Worm (Caenorhabditis elegans) whole organism, early embryonic: Measurements from ENCODE around the gene Y43B11AR.1.

Experiments
- B0310.2 ChIP-seq: sonication (generic microtip); optimal IDR thresholded peaks from 2 replicates; lab custom pipeline; 2016; ENCODE audit warnings: mild to moderate bottlenecking, missing genetic modification characterization, missing compliant biosample characterization
- F13C5.2 ChIP-seq: sonication (generic microtip); optimal IDR thresholded peaks from 2 replicates; lab custom pipeline; 2017; ENCODE audit warnings: mild to moderate bottlenecking, missing genetic modification characterization, inconsistent platforms, missing compliant biosample characterization
- aly-1 ChIP-seq: sonication (generic microtip); optimal IDR thresholded peaks from 2 replicates; lab custom pipeline; 2016; ENCODE audit warnings: missing genetic modification characterization, missing compliant biosample characterization
- ama-1 ChIP-seq: fragments of 150-350 bp; optimal IDR thresholded peaks from 2 replicates; lab custom pipeline; 2014
- ceh-13 ChIP-seq: fragments of 200-800 bp; sonication (Bioruptor generic); optimal IDR thresholded peaks from 2 replicates; lab custom pipeline; 2018; ENCODE audit warnings: mild to moderate bottlenecking, missing genetic modification characterization, missing compliant biosample characterization
- ceh-36 ChIP-seq: sonication (generic microtip); optimal IDR thresholded peaks from 2 replicates; lab custom pipeline; 2016; ENCODE audit warnings: missing genetic modification characterization, inconsistent platforms, missing compliant biosample characterization
- ets-7 ChIP-seq: sonication (generic microtip); optimal IDR thresholded peaks from 2 replicates; lab custom pipeline; 2016; ENCODE audit warnings: missing genotype, missing genetic modification characterization, missing compliant biosample characterization
- flt-1 ChIP-seq: fragments of 200-800 bp; sonication (Bioruptor generic); IDR thresholded peaks from 2 replicates; pipeline ENCODE4 v1.3.6; 2022; ENCODE audit warnings: missing genetic modification characterization, missing compliant biosample characterization
- hmbx-1 ChIP-seq: sonication (generic microtip); optimal IDR thresholded peaks from 2 replicates; lab custom pipeline; 2016; ENCODE audit warnings: mild to moderate bottlenecking, missing genetic modification characterization, missing compliant biosample characterization
- hmg-4 ChIP-seq: fragments of 200-800 bp; sonication (Bioruptor generic); optimal IDR thresholded peaks from 2 replicates; lab custom pipeline; 2018; ENCODE audit warnings: mild to moderate bottlenecking, missing genetic modification characterization, missing compliant biosample characterization
- hnd-1 ChIP-seq: sonication (generic microtip); optimal IDR thresholded peaks from 2 replicates; lab custom pipeline; 2016; ENCODE audit warnings: missing genetic modification characterization, missing compliant biosample characterization
- pes-1 ChIP-seq: fragments of 200-800 bp; sonication (Bioruptor generic); IDR thresholded peaks from 2 replicates; pipeline ENCODE4 v1.3.6; 2022; ENCODE audit warnings: missing genetic modification reagents, missing genetic modification characterization, missing compliant biosample characterization
- scrt-1 ChIP-seq: fragments of 200-800 bp; sonication (Bioruptor generic); IDR thresholded peaks from 2 replicates; pipeline ENCODE4 v1.3.6; 2022; ENCODE audit warnings: missing genetic modification characterization, missing compliant biosample characterization
- sea-1 ChIP-seq: fragments of 200-800 bp; sonication (Bioruptor generic); conservative IDR thresholded peaks from 2 replicates; pipeline ENCODE4 v1.3.6; 2022; ENCODE audit warnings: missing genetic modification characterization, missing compliant biosample characterization
- tbx-11 ChIP-seq: fragments of 200-800 bp; sonication (Bioruptor generic); IDR thresholded peaks from 2 replicates; pipeline ENCODE4 v1.3.6; 2022; ENCODE audit warnings: missing genetic modification characterization, missing compliant biosample characterization
- tbx-37 ChIP-seq: fragments of 200-800 bp; sonication (Bioruptor generic); conservative IDR thresholded peaks from 2 replicates; pipeline ENCODE4 v1.3.6; 2022; ENCODE audit warnings: missing genetic modification reagents, missing genetic modification characterization, missing compliant biosample characterization
- tra-4 ChIP-seq: sonication (generic microtip); optimal IDR thresholded peaks from 2 replicates; lab custom pipeline; 2017; ENCODE audit warnings: missing genetic modification characterization, missing compliant biosample characterization

Y43B11AR.1 gene

DNA sequence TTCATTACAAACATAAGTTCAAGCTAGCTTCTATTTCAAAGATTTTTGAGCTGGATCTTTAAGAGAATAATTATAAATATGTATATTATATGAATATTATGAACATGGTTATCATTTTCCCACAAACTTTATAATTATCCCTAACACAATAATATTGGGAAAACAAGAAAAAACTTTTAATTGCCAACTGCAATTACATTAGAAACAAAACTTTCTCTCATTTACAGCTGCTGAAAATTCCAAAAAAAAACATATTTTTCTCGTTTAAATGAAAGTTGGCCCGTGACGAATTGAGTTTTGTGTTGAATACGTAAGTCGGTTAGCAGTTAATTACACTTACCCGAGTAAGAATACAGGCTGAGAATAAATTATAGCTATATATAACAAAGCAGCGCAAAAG lies 18.6 kb upstream of the Y43B11AR.1 start:
- TF ChIP-seq tra-4 (tag; lab: Kevin White, UChicago), result no peak
- no peak for TF ChIP-seq hmg-4 (GFP tag; lab: Kevin White, UChicago)

DNA sequence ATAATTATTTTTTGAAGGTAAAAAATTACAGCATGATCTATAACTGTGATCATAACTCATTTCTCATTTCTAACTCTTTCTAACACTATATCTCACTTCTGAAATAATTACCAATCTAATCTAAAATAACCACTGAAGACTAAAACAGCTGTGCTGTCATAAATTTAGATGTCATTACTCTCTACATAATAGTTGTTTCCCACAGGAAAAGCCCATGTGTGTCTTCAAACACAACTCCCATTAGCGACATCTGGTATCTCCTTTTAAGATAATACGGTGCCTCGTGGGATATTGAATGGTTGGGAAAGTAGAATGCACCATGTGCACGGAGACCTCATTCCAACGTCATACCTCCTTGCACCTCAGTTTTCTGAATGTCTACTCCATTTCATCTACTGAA lies 16.3 kb upstream of the Y43B11AR.1 start, which contains the start of gene Y43B11AL.1:
Y43B11AL.1 (plus strand) TSS at position 301 of the 400 bp plus-strand sequence.
- TF ChIP-seq ama-1 (no peak), hmbx-1 (tag; lab: Kevin White, UChicago) (no peak), flt-1 (no peak)

DNA sequence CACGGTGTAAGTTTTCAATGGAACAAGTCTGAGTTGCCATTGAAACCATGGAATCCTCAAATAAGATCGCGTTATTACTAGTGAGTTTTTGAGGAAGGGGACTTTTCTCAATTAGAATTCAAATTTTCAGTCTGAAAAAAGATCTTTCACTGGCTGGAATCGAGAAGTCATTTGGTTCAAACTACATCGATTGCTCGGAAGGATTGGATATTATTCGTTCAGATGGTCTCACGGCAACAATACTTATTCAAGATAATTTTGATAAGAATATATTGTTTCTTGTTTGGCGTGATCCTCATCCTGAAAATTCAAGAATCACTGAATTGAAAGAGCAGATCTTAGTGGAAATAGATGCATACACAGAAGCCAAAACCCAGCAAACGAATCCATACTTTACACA lies 13.9 kb upstream of the Y43B11AR.1 start:
- TF ChIP-seq ceh-36, result no peak
- TF ChIP-seq F13C5.2 (tag; lab: Kevin White, UChicago), result no peak
- no peak for TF ChIP-seq hnd-1 (tag; lab: Kevin White, UChicago)
- no peak for TF ChIP-seq ama-1
- TF ChIP-seq pes-1, result no peak
- TF ChIP-seq tbx-37 (GFP tag; lab: Robert Waterston, UW), result no peak
- no peak for TF ChIP-seq aly-1 (tag; lab: Kevin White, UChicago)
- TF ChIP-seq tra-4 (tag; lab: Kevin White, UChicago), result no peak
- no peak for TF ChIP-seq tbx-11
- TF ChIP-seq sea-1 (GFP tag; lab: Robert Waterston, UW), result no peak
- TF ChIP-seq scrt-1 (GFP tag; lab: Robert Waterston, UW), result no peak
- no peak for TF ChIP-seq ceh-13 (GFP tag; lab: Kevin White, UChicago)
- TF ChIP-seq hmbx-1 (tag; lab: Kevin White, UChicago), result no peak
- TF ChIP-seq hmg-4 (GFP tag; lab: Kevin White, UChicago), result no peak
- no peak for TF ChIP-seq flt-1

DNA sequence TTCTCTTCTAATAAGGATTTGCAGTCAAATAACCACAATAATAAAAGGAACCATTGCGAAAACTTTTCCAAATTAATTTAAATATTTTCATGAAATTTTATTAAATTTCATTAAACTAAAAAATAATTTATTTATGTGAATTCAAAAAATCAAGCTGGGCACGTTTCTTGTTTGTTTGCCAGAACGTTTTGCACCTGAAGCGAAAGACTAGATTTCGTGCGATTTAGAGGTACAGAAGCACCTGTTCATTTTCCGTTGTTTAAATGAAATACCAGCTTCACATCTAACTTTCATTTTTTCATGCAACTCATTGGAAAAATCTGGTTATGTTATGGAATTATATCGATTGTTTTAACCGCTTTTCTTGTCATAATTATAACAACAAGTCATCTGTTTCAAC lies 9.2 kb upstream of the Y43B11AR.1 start, which contains the start of gene srg-48:
srg-48 (plus strand) TSS at position 301 of the 400 bp plus-strand sequence.
- TF ChIP-seq tbx-11, result no peak
- no peak for TF ChIP-seq ama-1

DNA sequence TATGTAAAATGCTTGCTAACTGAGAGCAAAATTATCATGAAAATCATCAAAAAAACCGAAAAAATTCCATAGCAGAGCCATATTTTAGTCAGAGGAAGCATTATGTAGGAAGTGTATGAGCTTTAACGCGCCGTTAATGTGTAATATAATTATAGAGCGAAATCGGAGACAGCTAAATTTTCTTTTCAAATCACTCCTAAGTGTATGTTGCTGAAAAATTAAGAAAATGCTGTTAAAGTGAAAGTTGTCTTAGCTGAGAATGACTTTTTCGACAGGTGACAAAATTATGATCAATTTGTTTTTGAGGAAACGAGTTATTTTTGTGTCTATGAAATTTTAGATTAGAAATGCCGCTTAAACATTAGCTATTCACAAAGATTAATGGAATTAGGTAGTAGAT lies 6.3 kb upstream of the Y43B11AR.1 start, which contains the start of gene srg-50:
srg-50 (minus strand) TSS at position 101 of the 400 bp plus-strand sequence.
- TF ChIP-seq tbx-37 (GFP tag; lab: Robert Waterston, UW), result no peak

DNA sequence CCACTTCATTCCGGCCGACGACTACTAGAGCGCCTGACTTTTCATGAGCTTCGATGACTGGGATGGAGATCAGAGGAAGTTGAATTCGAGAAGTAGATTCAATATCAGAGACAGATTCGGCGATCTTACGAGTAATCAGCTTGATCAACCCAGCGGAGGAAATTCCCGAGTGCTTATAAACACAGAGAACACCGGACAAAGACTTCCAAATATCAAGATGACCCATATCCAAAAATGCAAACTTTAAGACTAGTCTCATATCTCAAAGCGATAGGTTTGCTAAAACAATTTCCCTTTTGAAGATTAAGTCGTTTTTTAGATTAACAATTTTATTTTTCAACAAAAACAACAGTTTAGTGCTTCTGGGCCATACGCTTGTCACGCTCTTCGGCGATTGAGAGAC lies 2.1 kb downstream of the Y43B11AR.1 start, which contains the start of gene Y43B11AR.3:
Y43B11AR.3 (minus strand) TSS at position 335 of the 403 bp plus-strand sequence.
- no peak for TF ChIP-seq tra-4 (tag; lab: Kevin White, UChicago)
- no peak for TF ChIP-seq sea-1 (GFP tag; lab: Robert Waterston, UW)
- no peak for TF ChIP-seq ceh-36
- TF ChIP-seq pes-1, result no peak
- TF ChIP-seq F13C5.2 (tag; lab: Kevin White, UChicago), result no peak
- no peak for TF ChIP-seq ama-1

DNA sequence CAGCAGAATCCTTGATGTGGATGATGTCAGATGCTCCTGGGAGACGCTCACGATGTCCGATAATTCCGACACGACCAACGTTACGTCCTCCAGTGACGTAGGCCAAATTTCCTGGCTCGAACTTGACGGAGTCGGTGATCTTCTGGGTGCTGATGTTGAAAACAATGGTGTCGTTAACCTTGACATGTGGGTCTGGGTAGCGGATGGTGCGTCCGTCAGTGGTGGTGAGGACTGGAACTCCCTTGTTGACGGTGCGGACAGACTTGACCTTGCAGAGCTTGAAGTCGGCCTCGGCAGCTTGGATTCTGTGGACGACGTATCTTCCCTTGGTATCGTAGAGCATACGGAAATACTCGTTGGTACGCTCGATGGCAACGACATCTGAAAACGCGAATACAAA lies 2.7 kb downstream of the Y43B11AR.1 start:
- TF ChIP-seq F13C5.2 (tag; lab: Kevin White, UChicago), result no peak
- no peak for TF ChIP-seq tbx-37 (GFP tag; lab: Robert Waterston, UW)
- TF ChIP-seq hnd-1 (tag; lab: Kevin White, UChicago), result no peak
- no peak for TF ChIP-seq sea-1 (GFP tag; lab: Robert Waterston, UW)
- TF ChIP-seq aly-1 (tag; lab: Kevin White, UChicago), result no peak
- no peak for TF ChIP-seq B0310.2 (tag; lab: Kevin White, UChicago)
- TF ChIP-seq pes-1, result no peak
- TF ChIP-seq ama-1, result no peak
- no peak for TF ChIP-seq hmg-4 (GFP tag; lab: Kevin White, UChicago)
- TF ChIP-seq ceh-13 (GFP tag; lab: Kevin White, UChicago), result no peak
- no peak for TF ChIP-seq hmbx-1 (tag; lab: Kevin White, UChicago)
- no peak for TF ChIP-seq ets-7 (tag; lab: Kevin White, UChicago)
- no peak for TF ChIP-seq scrt-1 (GFP tag; lab: Robert Waterston, UW)
- TF ChIP-seq ceh-36, result no peak
- no peak for TF ChIP-seq tra-4 (tag; lab: Kevin White, UChicago)
- TF ChIP-seq flt-1, result no peak
- no peak for TF ChIP-seq tbx-11

DNA sequence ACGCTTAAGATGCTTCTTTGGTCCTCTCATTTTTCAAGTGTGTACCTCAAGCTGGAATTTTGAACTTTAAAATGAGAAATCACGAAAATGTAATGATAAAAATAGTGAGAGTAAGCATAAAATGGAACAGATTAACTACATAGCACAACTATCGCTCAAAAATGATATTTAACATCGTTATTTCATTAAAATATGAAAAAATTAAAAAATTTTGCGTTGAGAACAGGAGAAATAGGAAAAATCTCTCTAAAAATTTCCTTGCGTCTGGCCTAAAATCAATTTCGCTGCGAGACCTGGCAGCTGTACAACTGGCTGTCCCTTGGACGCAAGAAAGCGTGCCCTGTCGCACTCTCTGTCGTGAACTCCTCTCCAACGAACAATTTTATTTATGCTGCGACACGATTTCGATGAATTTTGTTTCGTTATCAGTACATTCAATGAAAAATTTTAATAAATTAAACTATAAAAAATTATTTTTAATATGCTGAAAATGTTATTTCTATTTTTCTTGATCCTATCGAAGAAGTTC lies 3.4 kb downstream of the Y43B11AR.1 start, which contains the start of gene rps-4:
rps-4 (minus strand) TSS at position 51 of the 529 bp plus-strand sequence.
- TF ChIP-seq B0310.2 (tag; lab: Kevin White, UChicago) (no peak), F13C5.2 (tag; lab: Kevin White, UChicago) (peak; percentile 86), scrt-1 (GFP tag; lab: Robert Waterston, UW) (no peak), tra-4 (tag; lab: Kevin White, UChicago) (no peak), hmg-4 (GFP tag; lab: Kevin White, UChicago) (peak; percentile 38), ceh-36 (no peak), aly-1 (tag; lab: Kevin White, UChicago) (no peak), ceh-13 (GFP tag; lab: Kevin White, UChicago) (no peak), tbx-11 (no peak), tbx-37 (GFP tag; lab: Robert Waterston, UW) (peak; percentile 36; the same call in 1 of the 2 replicates), hnd-1 (tag; lab: Kevin White, UChicago) (no peak), pes-1 (no peak), ets-7 (tag; lab: Kevin White, UChicago) (no peak), hmbx-1 (tag; lab: Kevin White, UChicago) (peak; percentile 14), ama-1 (no peak)
